Fruit fly (Drosophila melanogaster): ENCODE data around the gene Lsp2.

The Lsp2 gene

DNA sequence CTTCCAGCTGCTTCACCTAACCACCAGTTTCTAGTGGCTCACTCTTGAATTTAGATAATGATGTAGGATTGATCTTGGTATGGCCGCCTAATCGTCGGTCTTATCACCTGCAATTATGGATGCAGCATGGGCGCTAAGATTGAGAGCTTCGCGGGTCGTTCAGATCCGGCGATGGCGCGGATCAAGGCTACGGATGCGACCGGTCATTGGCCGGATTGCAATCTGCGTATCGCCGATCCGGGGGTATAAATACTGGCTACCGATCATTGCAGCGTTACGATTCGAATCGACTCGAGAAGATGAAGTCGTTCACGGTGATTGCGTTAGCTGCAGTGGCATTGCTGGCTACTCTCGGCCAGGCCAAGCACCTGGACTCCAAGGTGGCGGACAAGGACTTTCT, at the start of gene Lsp2:
Gene Lsp2, plus strand, starts transcription at position 283 of the 400 bp plus-strand sequence.
- TF ChIP-seq Sox14 (GFP tag; optimal IDR thresholded peaks at IDR 0.05), result no peak
- TF ChIP-seq Hr38 (GFP tag; optimal IDR thresholded peaks at IDR 0.05), result no peak
- no peak for TF ChIP-seq CG7368 (GFP tag; optimal IDR thresholded peaks at IDR 0.05)
- TF ChIP-seq svp (GFP tag), result peak; percentile 91

DNA sequence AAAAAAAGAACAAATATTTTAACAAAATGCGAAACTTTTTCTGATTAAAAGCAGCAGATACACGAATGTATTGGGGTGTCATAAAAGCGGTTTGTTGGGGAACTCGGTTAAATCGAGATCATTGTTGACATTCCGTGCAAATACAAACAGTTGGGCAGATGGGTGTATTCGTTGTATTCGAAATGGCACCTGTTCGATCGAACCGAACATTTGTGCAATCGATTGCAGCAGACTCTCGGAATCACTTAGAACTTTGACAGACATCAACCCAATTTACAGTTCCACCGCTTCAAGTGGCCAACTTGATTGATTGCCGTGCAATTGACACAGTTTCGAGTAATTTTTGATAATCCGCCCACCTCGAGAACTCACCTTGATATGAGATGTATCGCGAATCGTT, 48.8 kb upstream of the Lsp2 start:
- TF ChIP-seq svp (GFP tag), result peak; percentile 41
- peak; percentile 31 for TF ChIP-seq Eip78C (GFP tag)
- no peak for TF ChIP-seq CG4318 (GFP tag; optimal IDR thresholded peaks at IDR 0.05)
- peak; percentile 13 for TF ChIP-seq esn (GFP tag; optimal IDR thresholded peaks at IDR 0.05)

DNA sequence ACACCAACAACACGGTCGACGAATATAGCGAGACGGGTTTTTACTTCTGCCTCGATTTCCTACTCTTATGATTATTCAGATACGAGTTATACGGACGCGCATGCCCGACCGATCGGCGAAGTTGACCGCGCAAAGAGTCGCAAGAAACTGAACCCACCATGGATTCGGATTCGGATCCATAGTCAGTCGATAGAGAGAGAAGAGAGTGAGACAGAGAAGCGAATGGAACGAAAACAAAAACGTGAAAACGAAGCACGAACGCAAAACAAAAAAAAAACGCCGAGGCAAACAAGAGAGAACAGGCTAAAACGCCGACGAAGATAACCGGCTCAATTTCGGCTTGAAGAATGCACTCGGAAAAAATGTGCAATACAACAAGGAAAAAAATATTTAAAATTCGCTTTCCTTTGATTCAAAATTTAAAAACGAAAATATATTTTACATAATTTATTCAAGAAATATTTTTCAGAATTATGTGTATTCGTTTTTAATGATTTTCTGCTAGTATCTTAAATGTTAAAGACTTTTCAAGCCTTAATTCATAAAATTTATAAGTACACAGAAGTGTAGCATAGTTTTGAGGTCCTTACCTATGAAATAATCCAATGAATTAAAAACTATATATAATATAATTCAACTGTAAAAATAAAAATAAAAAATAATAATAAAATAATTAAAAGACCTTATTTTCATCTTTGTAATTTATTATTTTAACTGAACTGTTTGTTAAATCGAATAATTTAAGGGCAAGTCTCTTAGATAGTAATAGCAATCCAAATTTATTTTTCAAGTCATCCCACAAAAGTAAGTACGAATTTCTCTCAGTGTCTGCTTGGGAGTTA, 47.3 kb upstream of the Lsp2 start, which contains the start of gene Sema5c:
Gene Sema5c, minus strand, starts transcription at position 152 of the 842 bp plus-strand sequence.
- peak; percentile 48 for TF ChIP-seq Hr4 (GFP tag; optimal IDR thresholded peaks at IDR 0.05)
- TF ChIP-seq Hr38 (GFP tag; optimal IDR thresholded peaks at IDR 0.05), result no peak
- TF ChIP-seq Smox (GFP tag; optimal IDR thresholded peaks at IDR 0.05), result peak; percentile 24
- peak; percentile 45 for TF ChIP-seq CG10669 (GFP tag; optimal IDR thresholded peaks at IDR 0.05)
- peak; percentile 37 for TF ChIP-seq CG6808 (GFP tag; optimal IDR thresholded peaks at IDR 0.05)
- TF ChIP-seq lz (GFP tag; optimal IDR thresholded peaks at IDR 0.05), result peak; percentile 44
- TF ChIP-seq Ets21C (GFP tag; optimal IDR thresholded peaks at IDR 0.05), result peak; percentile 13
- peak; percentile 56 for TF ChIP-seq Blimp-1 (GFP tag; optimal IDR thresholded peaks at IDR 0.05)
- TF ChIP-seq Hr39 (GFP tag; optimal IDR thresholded peaks at IDR 0.05), result peak; percentile 48
- TF ChIP-seq dac (GFP tag; optimal IDR thresholded peaks at IDR 0.05), result no peak
- TF ChIP-seq svp (GFP tag), result peak; percentile 89
- peak; percentile 76 for TF ChIP-seq CG34406 (GFP tag; optimal IDR thresholded peaks at IDR 0.05)
- peak; percentile 64 for TF ChIP-seq CG9139 (GFP tag; optimal IDR thresholded peaks at IDR 0.05)
- TF ChIP-seq Ets96B (tag; optimal IDR thresholded peaks at IDR 0.05), result peak; percentile 46
- TF ChIP-seq vri (GFP tag; optimal IDR thresholded peaks at IDR 0.05), result peak; percentile 74
- peak; percentile 63 for TF ChIP-seq CG8119 (GFP tag; IDR thresholded peaks at IDR 0.05)
- peak; percentile 28 for TF ChIP-seq fd59A (GFP tag; optimal IDR thresholded peaks at IDR 0.05)
- TF ChIP-seq Sox15 (GFP tag; optimal IDR thresholded peaks at IDR 0.05), result peak; percentile 31
- peak; percentile 42 for TF ChIP-seq pdm3 (GFP tag; optimal IDR thresholded peaks at IDR 0.05)
- TF ChIP-seq CG3032 (tag; optimal IDR thresholded peaks at IDR 0.05), result peak; percentile 75
- no peak for TF ChIP-seq CG11762 (GFP tag; optimal IDR thresholded peaks at IDR 0.05; ENCODE audit: insufficient read depth)
- peak; percentile 61 for TF ChIP-seq dsx (GFP tag; optimal IDR thresholded peaks at IDR 0.05; ENCODE audit: poor library complexity, severe bottlenecking)
- TF ChIP-seq CG16779 (tag; optimal IDR thresholded peaks at IDR 0.05), result peak; percentile 68
- peak; percentile 62 for TF ChIP-seq achi (GFP tag; optimal IDR thresholded peaks at IDR 0.05)
- TF ChIP-seq ss (GFP tag; optimal IDR thresholded peaks at IDR 0.05), result peak; percentile 58 to 59
- peak; percentile 50 for TF ChIP-seq Gug (GFP tag; IDR thresholded peaks at IDR 0.05)
- TF ChIP-seq Eip78C (GFP tag), result peak; percentile 80
- peak; percentile 72 for TF ChIP-seq eg (GFP tag; IDR thresholded peaks at IDR 0.05)
- TF ChIP-seq CG8632 (GFP tag; optimal IDR thresholded peaks at IDR 0.05), result peak; percentile 80
- TF ChIP-seq CG6163 (GFP tag; IDR thresholded peaks at IDR 0.05), result peak; percentile 84
- TF ChIP-seq CG32006 (GFP tag; optimal IDR thresholded peaks at IDR 0.05), result peak; percentile 86
- peak; percentile 56 for TF ChIP-seq spab (GFP tag; optimal IDR thresholded peaks at IDR 0.05)
- TF ChIP-seq CG11294 (GFP tag; IDR thresholded peaks at IDR 0.05), result no peak; the same call in 1 of the 2 replicates
- peak; percentile 53 for TF ChIP-seq CG1621 (tag; optimal IDR thresholded peaks at IDR 0.05)
- TF ChIP-seq CG6854 (GFP tag; optimal IDR thresholded peaks at IDR 0.05), result peak; percentile 53
- peak; percentile 78 for TF ChIP-seq esn (GFP tag; optimal IDR thresholded peaks at IDR 0.05)
- no peak for TF ChIP-seq CG7368 (GFP tag; optimal IDR thresholded peaks at IDR 0.05)
- TF ChIP-seq Sox102F (GFP tag; optimal IDR thresholded peaks at IDR 0.05), result peak; percentile 45
- TF ChIP-seq Eip93F (GFP tag; optimal IDR thresholded peaks at IDR 0.05), result no peak
- peak; percentile 67 for TF ChIP-seq Lpt (GFP tag; optimal IDR thresholded peaks at IDR 0.05)
- TF ChIP-seq CG6792 (GFP tag; optimal IDR thresholded peaks at IDR 0.05), result peak; percentile 56
- peak; percentile 53 for TF ChIP-seq OdsH (GFP tag; optimal IDR thresholded peaks at IDR 0.05)
- peak; percentile 77 for TF ChIP-seq CG6276 (GFP tag; optimal IDR thresholded peaks at IDR 0.05)
- no peak for TF ChIP-seq Sox14 (GFP tag; optimal IDR thresholded peaks at IDR 0.05)

All from whole organism, prepupa.